Fruit fly (Drosophila melanogaster) whole organism, pupa: ENCODE results near the gene Atx2.

Experiments used
- CG8301 ChIP-seq: fragments of 200-800 bp; sonication (Bioruptor generic); optimal IDR thresholded peaks from 2 replicates; lab custom pipeline; 2018; ENCODE audit warnings: missing biosample characterization, mild to moderate bottlenecking, missing genetic modification characterization
- CG9948 ChIP-seq: fragments of 200-800 bp; sonication (Bioruptor generic); optimal IDR thresholded peaks from 2 replicates; lab custom pipeline; 2018; ENCODE audit warnings: missing biosample characterization, mild to moderate bottlenecking, missing genetic modification characterization, moderate library complexity

DNA sequence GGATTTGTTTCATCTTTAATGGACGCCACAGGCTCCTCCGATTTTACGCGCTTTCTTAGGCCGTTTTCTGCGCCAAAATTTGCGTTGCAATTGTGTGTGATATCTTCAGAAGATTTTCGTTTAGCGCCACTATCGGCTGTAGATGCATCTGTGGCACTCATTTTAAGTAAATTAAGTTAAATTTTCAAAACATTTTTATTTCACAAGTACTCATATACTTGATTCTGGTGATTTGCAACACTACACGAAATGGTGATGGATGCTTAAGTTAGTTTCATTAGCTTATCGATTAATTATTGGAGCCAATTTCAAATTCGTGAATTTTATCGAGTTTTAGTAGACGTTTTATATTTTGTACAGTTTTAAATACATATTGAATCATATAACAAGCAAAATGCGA lies 44.6 kb upstream of the Atx2 start, which contains the start of gene CG6171:
- no peak for TF ChIP-seq CG8301 (tag; lab: Kevin White, UChicago)
- no peak for TF ChIP-seq CG9948 (tag; lab: Kevin White, UChicago)
